Fruit fly (Drosophila melanogaster): ENCODE results near the gene Nepl5.

Nepl5 gene

DNA sequence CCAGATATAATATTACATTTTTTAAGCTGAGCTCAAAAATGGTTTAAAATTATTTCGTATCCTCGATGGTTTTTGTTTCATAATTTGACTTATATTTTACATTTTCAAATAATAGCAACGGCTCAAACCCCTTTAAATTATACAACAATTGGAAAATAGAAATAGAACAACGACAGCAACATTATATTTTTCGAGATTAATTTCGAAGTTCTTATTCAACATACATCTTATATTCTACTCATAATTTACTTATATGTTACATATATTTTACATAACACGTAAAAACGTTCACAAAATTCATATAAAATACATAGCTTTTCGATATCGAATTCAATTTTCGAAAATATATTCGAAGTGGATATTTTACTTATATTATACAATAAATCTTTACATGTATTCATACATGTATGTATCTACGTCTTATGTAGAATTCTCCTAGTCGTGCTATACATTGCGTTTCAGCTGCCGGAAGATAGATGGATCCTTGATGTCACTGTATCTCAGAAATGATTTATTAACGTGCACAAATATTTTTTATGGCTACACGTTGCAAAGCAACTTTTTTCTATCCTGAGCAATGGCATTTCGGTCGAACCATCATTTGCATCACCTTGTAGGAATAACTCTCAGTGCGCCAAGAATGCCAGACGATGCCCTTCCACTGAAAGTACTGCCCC is 24.2 kb upstream of the Nepl5 start (continued):
- peak; percentile 61; the same call in 1 of the 2 replicates for TF ChIP-seq CG32532 (GFP tag; IDR thresholded peaks at IDR 0.05)
- TF ChIP-seq gt (GFP tag; IDR thresholded peaks at IDR 0.05): no peak
- peak; percentile 62 for TF ChIP-seq CG14710 (tag; optimal IDR thresholded peaks at IDR 0.05)
- TF ChIP-seq CG2199 (GFP tag; IDR thresholded peaks at IDR 0.05): no peak
- TF ChIP-seq Fer2 (tag; optimal IDR thresholded peaks at IDR 0.05): no peak
- TF ChIP-seq cwo (GFP tag; optimal IDR thresholded peaks at IDR 0.05): no peak
- TF ChIP-seq btn (GFP tag; optimal IDR thresholded peaks at IDR 0.05): no peak
- peak; percentile 25 for TF ChIP-seq PHDP (tag; optimal IDR thresholded peaks at IDR 0.05)
- peak; percentile 27 for TF ChIP-seq CG6683 (GFP tag; optimal IDR thresholded peaks at IDR 0.05)
- TF ChIP-seq CG10274 (GFP tag; optimal IDR thresholded peaks at IDR 0.05): no peak
- TF ChIP-seq CG18262 (tag; optimal IDR thresholded peaks at IDR 0.05): peak; percentile 58
- TF ChIP-seq CHES-1-like (GFP tag; optimal IDR thresholded peaks at IDR 0.05): no peak
- no peak for TF ChIP-seq CG15479 (GFP tag; optimal IDR thresholded peaks at IDR 0.05)
- no peak for TF ChIP-seq CG1792 (GFP tag; optimal IDR thresholded peaks at IDR 0.05)
- no peak for TF ChIP-seq ab (GFP tag; optimal IDR thresholded peaks at IDR 0.05)
- TF ChIP-seq CG7372 (GFP tag; IDR thresholded peaks at IDR 0.05): no peak
- peak; percentile 9 for TF ChIP-seq CG30403 (GFP tag; optimal IDR thresholded peaks at IDR 0.05)
- TF ChIP-seq danr (GFP tag; IDR thresholded peaks at IDR 0.05): no peak
- no peak for TF ChIP-seq CrebB (tag; optimal IDR thresholded peaks at IDR 0.05)
- no peak for TF ChIP-seq CG11093 (GFP tag; IDR thresholded peaks at IDR 0.05)
- TF ChIP-seq HLH4C (GFP tag; IDR thresholded peaks at IDR 0.05; ENCODE audit: partially characterized antibody): no peak
- TF ChIP-seq C15 (GFP tag; IDR thresholded peaks at IDR 0.05): no peak
- TF ChIP-seq CG9437 (GFP tag; optimal IDR thresholded peaks at IDR 0.05): no peak
- no peak for TF ChIP-seq CG11696 (GFP tag; IDR thresholded peaks at IDR 0.05)
- TF ChIP-seq MBD-R2 (GFP tag; IDR thresholded peaks at IDR 0.05): no peak
- TF ChIP-seq Hr3 (GFP tag; optimal IDR thresholded peaks at IDR 0.05): no peak
- TF ChIP-seq fd64A (GFP tag; optimal IDR thresholded peaks at IDR 0.05): no peak
- peak; percentile 33 for TF ChIP-seq kah (GFP tag; optimal IDR thresholded peaks at IDR 0.05)
- TF ChIP-seq CG33557 (GFP tag; optimal IDR thresholded peaks at IDR 0.05): no peak
- TF ChIP-seq dmrt11E (tag; optimal IDR thresholded peaks at IDR 0.05): peak; percentile 44
- TF ChIP-seq tin (GFP tag; optimal IDR thresholded peaks at IDR 0.05): peak; percentile 23
- no peak for TF ChIP-seq ftz-f1 (GFP tag; optimal IDR thresholded peaks at IDR 0.05)
- TF ChIP-seq zf30C (GFP tag; optimal IDR thresholded peaks at IDR 0.05): no peak
- no peak for TF ChIP-seq da (GFP tag; optimal IDR thresholded peaks at IDR 0.05)
- TF ChIP-seq CG17186 (GFP tag; optimal IDR thresholded peaks at IDR 0.05): no peak
- peak; percentile 22 for TF ChIP-seq Oli (tag; optimal IDR thresholded peaks at IDR 0.05)
- TF ChIP-seq CG10462 (GFP tag; optimal IDR thresholded peaks at IDR 0.05): no peak
- no peak for TF ChIP-seq CG16863 (GFP tag; optimal IDR thresholded peaks at IDR 0.05)
- no peak for TF ChIP-seq YL-1 (GFP tag; optimal IDR thresholded peaks at IDR 0.05)
- no peak for TF ChIP-seq CG11723 (GFP tag; optimal IDR thresholded peaks at IDR 0.05)
- TF ChIP-seq shn (GFP tag; optimal IDR thresholded peaks at IDR 0.05): no peak
- TF ChIP-seq Dad (GFP tag; optimal IDR thresholded peaks at IDR 0.05): no peak
- TF ChIP-seq CG18764 (GFP tag; optimal IDR thresholded peaks at IDR 0.05): peak; percentile 56
- TF ChIP-seq CG1602 (GFP tag; optimal IDR thresholded peaks at IDR 0.05): peak; percentile 21
- TF ChIP-seq CG10543 (GFP tag; optimal IDR thresholded peaks at IDR 0.05): no peak
- peak; percentile 32 for TF ChIP-seq dmrt99B (tag; optimal IDR thresholded peaks at IDR 0.05)
- no peak for TF ChIP-seq CG9797 (GFP tag; optimal IDR thresholded peaks at IDR 0.05)
- TF ChIP-seq Poxn (GFP tag; IDR thresholded peaks at IDR 0.05): no peak
- no peak for TF ChIP-seq prd (optimal IDR thresholded peaks at IDR 0.05)
- no peak for TF ChIP-seq prd (GFP tag; IDR thresholded peaks at IDR 0.05)
- TF ChIP-seq CG17829 (tag; optimal IDR thresholded peaks at IDR 0.05): peak; percentile 59

Data from whole organism, embryonic.